Fruit fly (Drosophila melanogaster) whole organism, embryonic: ENCODE data around the gene CG13920.

ENCODE experiments used
- Abd-B ChIP-seq: fragments of 200-800 bp; sonication (Bioruptor generic); optimal IDR thresholded peaks from 2 replicates; lab custom pipeline; 2018; ENCODE audit warnings: missing biosample characterization, mild to moderate bottlenecking, missing genetic modification characterization, moderate library complexity
- Atf6 ChIP-seq: fragments of 200-800 bp; sonication (Bioruptor generic); IDR thresholded peaks from 2 replicates; pipeline ENCODE4 v1.3.6; 2022; ENCODE audit warnings: missing biosample characterization, missing genetic modification characterization
- B-H1 ChIP-seq: fragments of 200-800 bp; sonication (Bioruptor generic); IDR thresholded peaks from 3 replicates; pipeline ENCODE4 v1.3.6; 2022; ENCODE audit warnings: missing biosample characterization, missing genetic modification characterization
- CG10462 ChIP-seq: fragments of 200-800 bp; sonication (Bioruptor generic); optimal IDR thresholded peaks from 2 replicates; lab custom pipeline; 2016; ENCODE audit warnings: missing biosample characterization, missing genetic modification characterization
- CG11456 ChIP-seq: fragments of 200-800 bp; sonication (Bioruptor generic); IDR thresholded peaks from 3 replicates; pipeline ENCODE4 v1.3.6; 2022; ENCODE audit warnings: missing biosample characterization, missing genetic modification characterization
- CG12236 ChIP-seq: fragments of 200-800 bp; sonication (Bioruptor generic); optimal IDR thresholded peaks from 2 replicates; lab custom pipeline; 2016; ENCODE audit warnings: missing biosample characterization, missing genetic modification characterization
- CG1233 ChIP-seq: fragments of 200-800 bp; sonication (Bioruptor generic); optimal IDR thresholded peaks from 4 replicates; lab custom pipeline; 2018; ENCODE audit warnings: missing biosample characterization, mild to moderate bottlenecking, missing genetic modification characterization
- CG15514 ChIP-seq: fragments of 200-800 bp; sonication (Bioruptor generic); optimal IDR thresholded peaks from 3 replicates; lab custom pipeline; 2017; ENCODE audit warnings: missing biosample characterization, missing genetic modification characterization, mild to moderate bottlenecking, moderate library complexity, missing genetic modification reagents
- CG1647 ChIP-seq: fragments of 200-800 bp; sonication (Bioruptor generic); optimal IDR thresholded peaks from 3 replicates; lab custom pipeline; 2016; ENCODE audit warnings: missing biosample characterization, missing genetic modification characterization
- CG17568 ChIP-seq: fragments of 200-800 bp; sonication (Bioruptor generic); optimal IDR thresholded peaks from 2 replicates; lab custom pipeline; 2018; ENCODE audit warnings: missing biosample characterization, mild to moderate bottlenecking, missing genetic modification characterization, moderate library complexity
- CG17912 ChIP-seq: fragments of 200-800 bp; sonication (Bioruptor generic); optimal IDR thresholded peaks from 2 replicates; lab custom pipeline; 2018; ENCODE audit warnings: missing biosample characterization, mild to moderate bottlenecking, missing genetic modification characterization
- CG32772 ChIP-seq: fragments of 200-800 bp; sonication (Bioruptor generic); IDR thresholded peaks from 2 replicates; pipeline ENCODE4 v1.3.6; 2022; ENCODE audit warnings: missing biosample characterization, missing genetic modification characterization
- CG4617 ChIP-seq: fragments of 200-800 bp; sonication (Bioruptor generic); optimal IDR thresholded peaks from 3 replicates; lab custom pipeline; 2016; ENCODE audit warnings: missing biosample characterization, missing genetic modification characterization, borderline replicate concordance
- CG6175 ChIP-seq: fragments of 200-800 bp; sonication (Bioruptor generic); IDR thresholded peaks from 3 replicates; pipeline ENCODE4 v1.3.6; 2022; ENCODE audit warnings: missing biosample characterization, missing genetic modification characterization
- CG6791 ChIP-seq: fragments of 200-800 bp; sonication (Bioruptor generic); IDR thresholded peaks from 3 replicates; pipeline ENCODE4 v1.3.6; 2022; ENCODE audit warnings: missing biosample characterization, missing genetic modification characterization; ENCODE audit not compliant: partially characterized antibody
- CG7745 ChIP-seq: fragments of 200-800 bp; sonication (Bioruptor generic); optimal IDR thresholded peaks from 2 replicates; lab custom pipeline; 2018; ENCODE audit warnings: missing biosample characterization, mild to moderate bottlenecking, missing genetic modification characterization, moderate library complexity
- CG7987 ChIP-seq: fragments of 200-800 bp; sonication (Bioruptor generic); optimal IDR thresholded peaks from 2 replicates; lab custom pipeline; 2018; ENCODE audit warnings: missing biosample characterization, mild to moderate bottlenecking, missing genetic modification characterization, moderate library complexity
- Lhr ChIP-seq: fragments of 200-800 bp; sonication (Bioruptor generic); optimal IDR thresholded peaks from 3 replicates; lab custom pipeline; 2017; ENCODE audit warnings: mild to moderate bottlenecking, missing biosample characterization, missing genetic modification reagents, missing genetic modification characterization
- MESR4 ChIP-seq: fragments of 200-800 bp; sonication (Bioruptor generic); optimal IDR thresholded peaks from 2 replicates; lab custom pipeline; 2018; ENCODE audit warnings: missing biosample characterization, mild to moderate bottlenecking, missing genetic modification characterization, moderate library complexity
- Mrtf ChIP-seq: fragments of 200-800 bp; sonication (Bioruptor generic); IDR thresholded peaks from 3 replicates; pipeline ENCODE4 v1.3.6; 2022; ENCODE audit warnings: missing biosample characterization, missing genetic modification characterization
- NC2β ChIP-seq: fragments of 200-800 bp; sonication (Bioruptor generic); optimal IDR thresholded peaks from 2 replicates; lab custom pipeline; 2016; ENCODE audit warnings: missing biosample characterization, missing genetic modification characterization
- Scr ChIP-seq: fragments of 200-800 bp; sonication (Bioruptor generic); IDR thresholded peaks from 2 replicates; pipeline ENCODE4 v1.3.6; 2022; ENCODE audit warnings: missing biosample characterization, missing genetic modification characterization; ENCODE audit not compliant: partially characterized antibody
- ab ChIP-seq: fragments of 200-800 bp; sonication (Bioruptor generic); optimal IDR thresholded peaks from 2 replicates; lab custom pipeline; 2016; ENCODE audit warnings: missing biosample characterization, missing genetic modification characterization
- ara ChIP-seq: fragments of 200-800 bp; sonication (Bioruptor generic); IDR thresholded peaks from 2 replicates; pipeline ENCODE4 v1.3.6; 2022; ENCODE audit warnings: missing biosample characterization, missing genetic modification characterization
- ash1 ChIP-seq: fragments of 200-800 bp; sonication (Bioruptor generic); optimal IDR thresholded peaks from 2 replicates; lab custom pipeline; 2018; ENCODE audit warnings: missing biosample characterization, mild to moderate bottlenecking, missing genetic modification characterization
- bab2 ChIP-seq: fragments of 200-800 bp; sonication (Bioruptor generic); optimal IDR thresholded peaks from 2 replicates; lab custom pipeline; 2016; ENCODE audit warnings: missing biosample characterization, missing genetic modification characterization
- bigmax ChIP-seq: fragments of 200-800 bp; sonication (Bioruptor generic); optimal IDR thresholded peaks from 2 replicates; lab custom pipeline; 2018; ENCODE audit warnings: missing biosample characterization, mild to moderate bottlenecking, missing genetic modification characterization
- bsh ChIP-seq, 2 experiments: fragments of 200-800 bp; sonication (Bioruptor generic); optimal IDR thresholded peaks; 2 replicates each; lab custom pipeline; 2017 to 2018; ENCODE audit warnings: mild to moderate bottlenecking in 2 of 2, missing biosample characterization in 2 of 2, missing genetic modification characterization in 2 of 2, moderate library complexity in 1 of 2
- chif ChIP-seq, 2 experiments: fragments of 200-800 bp; sonication (Bioruptor generic); optimal IDR thresholded peaks; 3 replicates each; lab custom pipeline; 2016; ENCODE audit warnings: missing biosample characterization in 2 of 2, missing genetic modification characterization in 2 of 2
- danr ChIP-seq: fragments of 200-800 bp; sonication (Bioruptor generic); IDR thresholded peaks from 2 replicates; pipeline ENCODE4 v1.3.6; 2022; ENCODE audit warnings: missing biosample characterization, missing genetic modification characterization
- emc ChIP-seq: fragments of 200-800 bp; sonication (Bioruptor generic); optimal IDR thresholded peaks from 2 replicates; lab custom pipeline; 2016; ENCODE audit warnings: missing biosample characterization, missing genetic modification characterization
- gfzf ChIP-seq: fragments of 200-800 bp; sonication (Bioruptor generic); optimal IDR thresholded peaks from 2 replicates; lab custom pipeline; 2016; ENCODE audit warnings: missing biosample characterization, mild to moderate bottlenecking, missing genetic modification characterization, moderate library complexity
- gt ChIP-seq: fragments of 200-800 bp; sonication (Bioruptor generic); IDR thresholded peaks from 2 replicates; pipeline ENCODE4 v1.3.6; 2022; ENCODE audit warnings: missing biosample characterization, missing genetic modification characterization
- hbn ChIP-seq: fragments of 200-800 bp; sonication (Bioruptor generic); IDR thresholded peaks from 2 replicates; pipeline ENCODE4 v1.3.6; 2022; ENCODE audit warnings: missing biosample characterization, missing genetic modification characterization; ENCODE audit not compliant: partially characterized antibody
- maf-S ChIP-seq: fragments of 200-800 bp; sonication (Bioruptor generic); optimal IDR thresholded peaks from 2 replicates; lab custom pipeline; 2016; ENCODE audit warnings: missing biosample characterization, missing genetic modification characterization
- mam ChIP-seq: fragments of 200-800 bp; sonication (Bioruptor generic); optimal IDR thresholded peaks from 3 replicates; lab custom pipeline; 2016; ENCODE audit warnings: missing biosample characterization, missing genetic modification characterization
- mld ChIP-seq: fragments of 200-800 bp; sonication (Bioruptor generic); IDR thresholded peaks from 3 replicates; pipeline ENCODE4 v1.3.6; 2022; ENCODE audit warnings: missing biosample characterization, missing genetic modification characterization; ENCODE audit not compliant: partially characterized antibody
- org-1 ChIP-seq: fragments of 200-800 bp; sonication (Bioruptor generic); optimal IDR thresholded peaks from 2 replicates; lab custom pipeline; 2017; ENCODE audit warnings: missing biosample characterization, missing genetic modification characterization
- pita ChIP-seq: fragments of 200-800 bp; sonication (Bioruptor generic); optimal IDR thresholded peaks from 2 replicates; lab custom pipeline; 2017; ENCODE audit warnings: missing biosample characterization, mild to moderate bottlenecking, missing genetic modification characterization
- row ChIP-seq: fragments of 200-800 bp; sonication (Bioruptor generic); IDR thresholded peaks from 3 replicates; pipeline ENCODE4 v1.3.6; 2022; ENCODE audit warnings: missing biosample characterization, missing genetic modification characterization
- sens ChIP-seq: fragments of 200-800 bp; sonication (Bioruptor generic); peaks from one replicate; lab custom pipeline; 2016; ENCODE audit warnings: missing biosample characterization, missing genetic modification characterization
- sens-2 ChIP-seq: fragments of 200-800 bp; sonication (Bioruptor generic); IDR thresholded peaks from 2 replicates; pipeline ENCODE4 v1.3.6; 2022; ENCODE audit warnings: missing biosample characterization, missing genetic modification characterization
- sima ChIP-seq: fragments of 200-800 bp; sonication (Bioruptor generic); optimal IDR thresholded peaks from 2 replicates; lab custom pipeline; 2016; ENCODE audit warnings: missing biosample characterization, missing genetic modification characterization
- sug ChIP-seq: fragments of 200-800 bp; optimal IDR thresholded peaks from 2 replicates; lab custom pipeline; 2019; ENCODE audit warnings: missing biosample characterization, mild to moderate bottlenecking, missing genetic modification characterization, moderate library complexity
- tgo ChIP-seq: fragments of 200-800 bp; sonication (Bioruptor generic); IDR thresholded peaks from 3 replicates; pipeline ENCODE4 v1.3.6; 2022; ENCODE audit warnings: missing biosample characterization, missing genetic modification characterization
- toy ChIP-seq: fragments of 200-800 bp; sonication (Bioruptor generic); IDR thresholded peaks from 2 replicates; pipeline ENCODE4 v1.3.6; 2022; ENCODE audit warnings: missing biosample characterization, missing genetic modification characterization
- trem ChIP-seq: fragments of 200-800 bp; optimal IDR thresholded peaks from 3 replicates; lab custom pipeline; 2019; ENCODE audit warnings: missing biosample characterization, mild to moderate bottlenecking, missing genetic modification characterization, moderate library complexity
- twi ChIP-seq: fragments of 200-800 bp; optimal IDR thresholded peaks from 2 replicates; lab custom pipeline; 2019; ENCODE audit warnings: missing biosample characterization, mild to moderate bottlenecking, missing genetic modification characterization, moderate library complexity
- unc-4 ChIP-seq: fragments of 200-800 bp; sonication (Bioruptor generic); IDR thresholded peaks from 2 replicates; pipeline ENCODE4 v1.3.6; 2022; ENCODE audit warnings: missing biosample characterization, missing genetic modification characterization; ENCODE audit not compliant: partially characterized antibody
- vnd ChIP-seq: fragments of 200-800 bp; sonication (Bioruptor generic); IDR thresholded peaks from 3 replicates; pipeline ENCODE4 v1.3.6; 2022; ENCODE audit warnings: missing biosample characterization, missing genetic modification characterization; ENCODE audit not compliant: partially characterized antibody
- zen2 ChIP-seq: fragments of 200-800 bp; sonication (Bioruptor generic); IDR thresholded peaks from 3 replicates; pipeline ENCODE4 v1.3.6; 2022; ENCODE audit warnings: missing biosample characterization, missing genetic modification characterization; ENCODE audit not compliant: partially characterized antibody

The CG13920 gene

dm6 chr3L:1664876-1665275 is 16.1 kb downstream of the CG13920 start, which contains the start of the genes Srrm234 and CG7974 (continued):
- TF ChIP-seq NC2β, result peak; percentile 14
- no peak for TF ChIP-seq CG17568 (GFP tag; lab: Kevin White, UChicago)
- no peak for TF ChIP-seq B-H1
- no peak for TF ChIP-seq pita
- 0 out of 2 replicates have a peak, but pooled peaks have one; percentile 19 for TF ChIP-seq unc-4 (GFP tag; lab: Robert Waterston, UW)
- TF ChIP-seq bigmax, result peak; percentile 46
- no peak for TF ChIP-seq twi (tag; lab: Kevin White, UChicago)
- no peak for TF ChIP-seq ab (GFP tag; lab: Kevin White, UChicago)
- no peak for TF ChIP-seq Atf6 (GFP tag; lab: Robert Waterston, UW)
- no peak for TF ChIP-seq sima (GFP tag; lab: Kevin White, UChicago)
- TF ChIP-seq MESR4 (GFP tag; lab: Kevin White, UChicago), result peak; percentile 84
- TF ChIP-seq org-1 (GFP tag; lab: Kevin White, UChicago), result no peak
- TF ChIP-seq sens, result peak; percentile 54
- no peak for TF ChIP-seq Abd-B (GFP tag; lab: Kevin White, UChicago)
- no peak for TF ChIP-seq zen2 (GFP tag; lab: Robert Waterston, UW)
- TF ChIP-seq CG7987 (GFP tag; lab: Kevin White, UChicago), result no peak
- TF ChIP-seq CG17912, result peak; percentile 2
- TF ChIP-seq CG12236 (GFP tag; lab: Kevin White, UChicago), result no peak
- no peak for TF ChIP-seq emc
- no peak for TF ChIP-seq CG32772 (GFP tag; lab: Robert Waterston, UW)
- peak; percentile 29; the same call in 1 of the 3 replicates for TF ChIP-seq row (GFP tag; lab: Robert Waterston, UW)
- no peak for TF ChIP-seq chif (GFP tag; optimal IDR thresholded peaks at IDR 0.05; lab: Kevin White, UChicago)
- TF ChIP-seq CG7745 (tag; lab: Kevin White, UChicago), result no peak
- no peak for TF ChIP-seq CG11456 (GFP tag; lab: Robert Waterston, UW)
- TF ChIP-seq toy (GFP tag; lab: Robert Waterston, UW), result no peak
- no peak for TF ChIP-seq vnd (GFP tag; lab: Robert Waterston, UW)
- TF ChIP-seq CG6791 (GFP tag; lab: Robert Waterston, UW), result no peak
- TF ChIP-seq sug (tag; lab: Kevin White, UChicago), result no peak
- TF ChIP-seq maf-S (GFP tag; lab: Kevin White, UChicago), result no peak
- peak; percentile 93 for TF ChIP-seq CG15514 (GFP tag; lab: Kevin White, UChicago)
- TF ChIP-seq Mrtf, result no peak
- peak; percentile 5 for TF ChIP-seq Lhr (GFP tag; lab: Kevin White, UChicago)
- TF ChIP-seq CG1233 (GFP tag; lab: Kevin White, UChicago), result no peak
- TF ChIP-seq gfzf, result peak; percentile 88
- TF ChIP-seq danr (GFP tag; lab: Robert Waterston, UW), result no peak
- TF ChIP-seq ara (GFP tag; lab: Robert Waterston, UW), result no peak
- TF ChIP-seq Scr (GFP tag; lab: Robert Waterston, UW), result peak; percentile 34; the same call in 1 of the 2 replicates
- TF ChIP-seq hbn, result peak; percentile 49
- TF ChIP-seq gt (GFP tag; lab: Robert Waterston, UW), result no peak
- TF ChIP-seq CG4617, result peak; percentile 78
- peak; percentile 55 for TF ChIP-seq trem (tag; lab: Kevin White, UChicago)
- TF ChIP-seq sens-2, result no peak
- TF ChIP-seq tgo (GFP tag; lab: Robert Waterston, UW), result no peak
- no peak for TF ChIP-seq mam
- TF ChIP-seq ash1 (GFP tag; lab: Kevin White, UChicago), result no peak
- no peak for TF ChIP-seq bsh (GFP tag; optimal IDR thresholded peaks at IDR 0.05; lab: Kevin White, UChicago)
- TF ChIP-seq CG6175 (GFP tag; lab: Robert Waterston, UW), result no peak
- no peak for TF ChIP-seq CG1647 (GFP tag; lab: Kevin White, UChicago)
- TF ChIP-seq CG10462, result no peak
- TF ChIP-seq bab2 (GFP tag; lab: Kevin White, UChicago), result no peak
- TF ChIP-seq mld (GFP tag; lab: Robert Waterston, UW), result no peak
